Worm (Caenorhabditis elegans) whole organism, L2 larva: Measurements from ENCODE around the gene tps-1.

Experiments used
- C34F6.9 ChIP-seq: fragments of 150-350 bp; optimal IDR thresholded peaks from 2 replicates; lab custom pipeline; 2014; ENCODE audit warnings: missing biosample characterization, missing genetic modification characterization
- F13H6.1 ChIP-seq: sonication (generic microtip); optimal IDR thresholded peaks from 2 replicates; lab custom pipeline; 2016; ENCODE audit warnings: missing genetic modification characterization, missing compliant biosample characterization
- ZK546.5 ChIP-seq: sonication (generic microtip); optimal IDR thresholded peaks from 2 replicates; lab custom pipeline; 2017; ENCODE audit warnings: missing biosample characterization, missing genetic modification characterization
- ama-1 ChIP-seq: fragments of 150-350 bp; optimal IDR thresholded peaks from 2 replicates; lab custom pipeline; 2018; ENCODE audit warnings: inconsistent platforms
- blmp-1 ChIP-seq: sonication (generic microtip); optimal IDR thresholded peaks from 2 replicates; lab custom pipeline; 2017; ENCODE audit warnings: missing genetic modification characterization, mild to moderate bottlenecking, missing compliant biosample characterization, antibody characterized with exemption, moderate library complexity; ENCODE audit not compliant: insufficient read depth
- ceh-16 ChIP-seq: fragments of 150-350 bp; optimal IDR thresholded peaks from 2 replicates; lab custom pipeline; 2014; ENCODE audit warnings: missing biosample characterization, missing genetic modification characterization
- crh-2 ChIP-seq: sonication (generic microtip); optimal IDR thresholded peaks from 2 replicates; lab custom pipeline; 2017; ENCODE audit warnings: missing biosample characterization, missing genetic modification characterization
- dmd-4 ChIP-seq: sonication (generic microtip); optimal IDR thresholded peaks from 2 replicates; lab custom pipeline; 2017; ENCODE audit warnings: missing biosample characterization, missing genetic modification characterization
- egl-27 ChIP-seq: sonication (generic microtip); optimal IDR thresholded peaks from 3 replicates; lab custom pipeline; 2017; ENCODE audit warnings: missing biosample characterization, missing genetic modification reagents, missing genetic modification characterization
- elt-1 ChIP-seq: fragments of 150-350 bp; optimal IDR thresholded peaks from 2 replicates; lab custom pipeline; 2014; ENCODE audit warnings: missing biosample characterization, missing genetic modification characterization
- fos-1 ChIP-seq: fragments of 150-350 bp; optimal IDR thresholded peaks from 2 replicates; lab custom pipeline; 2014; ENCODE audit warnings: missing biosample characterization, missing genetic modification characterization
- gmeb-1 ChIP-seq: fragments of 150-350 bp; optimal IDR thresholded peaks from 2 replicates; lab custom pipeline; 2014; ENCODE audit warnings: missing biosample characterization, missing genetic modification characterization
- lin-11 ChIP-seq: fragments of 150-350 bp; sonication (generic microtip); optimal IDR thresholded peaks from 2 replicates; lab custom pipeline; 2014; ENCODE audit warnings: missing biosample characterization, missing genetic modification characterization, inconsistent platforms, mixed read lengths
- lin-13 ChIP-seq: fragments of 150-350 bp; optimal IDR thresholded peaks from 2 replicates; lab custom pipeline; 2014; ENCODE audit warnings: missing biosample characterization, missing genetic modification reagents, missing genetic modification characterization
- lin-39 ChIP-seq: fragments of 150-350 bp; optimal IDR thresholded peaks from 2 replicates; lab custom pipeline; 2014; ENCODE audit warnings: missing biosample characterization, missing genetic modification reagents, missing genetic modification characterization
- lsy-2 ChIP-seq, 2 experiments: fragments of 150-350 bp in 1 of 2; sonication (generic microtip) in 1 of 2; optimal IDR thresholded peaks; 2 replicates each; lab custom pipeline; 2014 to 2017; ENCODE audit warnings: missing biosample characterization in 2 of 2, missing genetic modification characterization in 2 of 2
- mbf-1 ChIP-seq: sonication (generic microtip); optimal IDR thresholded peaks from 2 replicates; lab custom pipeline; 2017; ENCODE audit warnings: missing biosample characterization, missing genetic modification characterization
- mdl-1 ChIP-seq, 2 experiments: fragments of 150-350 bp in 1 of 2; sonication (generic microtip) in 1 of 2; optimal IDR thresholded peaks; 2 replicates each; lab custom pipeline; 2017; ENCODE audit warnings: missing biosample characterization in 2 of 2, missing genetic modification characterization in 2 of 2
- nhr-10 ChIP-seq: sonication (generic microtip); optimal IDR thresholded peaks from 2 replicates; lab custom pipeline; 2017; ENCODE audit warnings: missing biosample characterization, missing genetic modification characterization
- nhr-129 ChIP-seq: fragments of 150-350 bp; optimal IDR thresholded peaks from 2 replicates; lab custom pipeline; 2014; ENCODE audit warnings: missing biosample characterization, missing genetic modification characterization
- nhr-21 ChIP-seq: fragments of 150-350 bp; optimal IDR thresholded peaks from 2 replicates; lab custom pipeline; 2014; ENCODE audit warnings: missing biosample characterization, missing genetic modification characterization
- nhr-23 ChIP-seq: fragments of 150-350 bp; optimal IDR thresholded peaks from 2 replicates; lab custom pipeline; 2014; ENCODE audit warnings: missing biosample characterization, missing genetic modification reagents, missing genetic modification characterization
- nhr-237 ChIP-seq: fragments of 150-350 bp; optimal IDR thresholded peaks from 2 replicates; lab custom pipeline; 2014; ENCODE audit warnings: missing biosample characterization, missing genetic modification characterization
- nhr-25 ChIP-seq: fragments of 150-350 bp; sonication (generic microtip); optimal IDR thresholded peaks from 3 replicates; lab custom pipeline; 2014; ENCODE audit warnings: missing biosample characterization, missing genetic modification characterization
- nhr-6 ChIP-seq: fragments of 150-350 bp; optimal IDR thresholded peaks from 2 replicates; lab custom pipeline; 2014; ENCODE audit warnings: missing biosample characterization, missing genetic modification characterization
- peb-1 ChIP-seq: fragments of 150-350 bp; optimal IDR thresholded peaks from 2 replicates; lab custom pipeline; 2014; ENCODE audit warnings: missing biosample characterization, missing genetic modification characterization
- sem-4 ChIP-seq: fragments of 150-350 bp; optimal IDR thresholded peaks from 2 replicates; lab custom pipeline; 2014; ENCODE audit warnings: missing biosample characterization, missing genetic modification reagents, missing genetic modification characterization
- sma-3 ChIP-seq: sonication (generic microtip); optimal IDR thresholded peaks from 2 replicates; lab custom pipeline; 2016; ENCODE audit warnings: missing genetic modification reagents, missing genetic modification characterization, missing compliant biosample characterization
- sma-9 ChIP-seq, 2 experiments: fragments of 150-350 bp in 1 of 2; sonication (generic microtip) in 1 of 2; optimal IDR thresholded peaks; 2 replicates each; lab custom pipeline; 2014 to 2016; ENCODE audit warnings: missing genetic modification characterization in 2 of 2, mild to moderate bottlenecking in 1 of 2, missing biosample characterization in 1 of 2, missing compliant biosample characterization in 1 of 2, missing genetic modification reagents in 1 of 2, moderate library complexity in 1 of 2
- snpc-4 ChIP-seq: fragments of 150-350 bp; optimal IDR thresholded peaks from 2 replicates; lab custom pipeline; 2014; ENCODE audit warnings: missing biosample characterization, missing genetic modification characterization
- unc-55 ChIP-seq: fragments of 150-350 bp; sonication (generic microtip); optimal IDR thresholded peaks from 3 replicates; lab custom pipeline; 2014; ENCODE audit warnings: missing biosample characterization, missing genetic modification reagents, missing genetic modification characterization
- unc-62 ChIP-seq: fragments of 150-350 bp; optimal IDR thresholded peaks from 2 replicates; lab custom pipeline; 2014; ENCODE audit warnings: missing biosample characterization, missing genetic modification reagents, missing genetic modification characterization
- ztf-1 ChIP-seq: fragments of 200-800 bp; sonication (Bioruptor generic); conservative IDR thresholded peaks from 2 replicates; pipeline ENCODE4 v1.3.6; 2022; ENCODE audit warnings: missing genetic modification characterization, missing compliant biosample characterization
- ztf-11 ChIP-seq: sonication (generic microtip); optimal IDR thresholded peaks from 2 replicates; lab custom pipeline; 2017; ENCODE audit warnings: missing biosample characterization, missing genetic modification characterization
- ztf-4 ChIP-seq: fragments of 150-350 bp; optimal IDR thresholded peaks from 2 replicates; lab custom pipeline; 2014; ENCODE audit warnings: missing biosample characterization, missing genetic modification characterization

Gene tps-1

DNA sequence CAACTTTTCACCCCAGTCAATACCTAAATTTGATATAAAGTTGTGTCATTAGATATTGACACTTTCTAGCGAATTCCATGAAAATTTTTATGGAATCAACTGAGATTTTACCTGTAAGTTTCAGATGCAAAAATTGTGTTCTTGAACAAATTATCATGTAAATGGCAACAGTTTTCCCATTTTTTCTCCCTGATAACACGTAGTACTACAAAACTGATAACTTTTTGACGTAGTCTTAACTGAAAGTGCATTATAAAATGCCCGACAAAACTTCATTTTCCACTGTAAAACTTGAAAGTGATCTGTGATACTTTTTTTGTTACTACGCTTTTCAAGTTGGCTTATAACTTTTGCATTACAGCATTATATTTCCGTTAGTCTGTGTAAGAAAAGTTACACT lies 4.3 kb upstream of the tps-1 start:
- TF ChIP-seq fos-1 (peak; percentile 44), egl-27 (tag; lab: Kevin White, UChicago) (no peak)

DNA sequence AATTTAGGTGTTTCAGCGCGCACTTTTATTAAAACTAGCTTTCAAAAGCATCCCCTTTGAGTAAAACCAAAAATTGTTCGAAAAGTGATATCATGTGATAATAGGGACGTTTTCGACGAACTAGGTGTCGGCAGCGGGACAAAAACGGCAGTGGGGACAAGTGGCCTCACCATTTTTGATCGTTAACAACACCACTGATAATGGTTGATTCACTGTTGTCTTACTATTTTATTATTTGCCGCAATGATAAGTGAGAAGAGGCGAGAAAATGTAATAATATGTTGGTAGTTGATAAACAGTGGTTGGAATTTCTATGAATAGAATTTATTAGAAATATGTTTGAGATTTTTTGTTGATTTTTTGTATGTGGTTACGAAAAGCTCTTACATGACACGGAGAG lies 1.6 kb upstream of the tps-1 start:
- TF ChIP-seq sem-4 (tag; lab: Kevin White, UChicago), result no peak
- peak; percentile 70 for TF ChIP-seq sma-9 (GFP tag; optimal IDR thresholded peaks at IDR 0.05; lab: Kevin White, UChicago)
- TF ChIP-seq sma-9 (tag; optimal IDR thresholded peaks at IDR 0.05; lab: Kevin White, UChicago), result no peak
- TF ChIP-seq lin-13 (GFP tag; lab: Kevin White, UChicago), result no peak
- no peak for TF ChIP-seq nhr-10 (tag; lab: Kevin White, UChicago)
- TF ChIP-seq nhr-21 (tag; lab: Kevin White, UChicago), result no peak
- TF ChIP-seq mbf-1 (tag; lab: Kevin White, UChicago), result no peak
- TF ChIP-seq ZK546.5 (tag; lab: Kevin White, UChicago), result no peak
- no peak for TF ChIP-seq elt-1 (tag; lab: Kevin White, UChicago)
- no peak for TF ChIP-seq unc-62 (GFP tag; lab: Kevin White, UChicago)
- no peak for TF ChIP-seq nhr-23 (tag; lab: Kevin White, UChicago)
- TF ChIP-seq unc-55 (GFP tag; lab: Kevin White, UChicago), result no peak
- TF ChIP-seq ztf-1, result no peak
- TF ChIP-seq fos-1, result peak; percentile 78
- no peak for TF ChIP-seq F13H6.1
- no peak for TF ChIP-seq nhr-6
- TF ChIP-seq dmd-4 (tag; lab: Kevin White, UChicago), result no peak
- peak; percentile 13 for TF ChIP-seq nhr-25
- no peak for TF ChIP-seq crh-2 (tag; lab: Kevin White, UChicago)
- TF ChIP-seq peb-1 (tag; lab: Kevin White, UChicago), result no peak
- no peak for TF ChIP-seq nhr-237
- no peak for TF ChIP-seq gmeb-1 (tag; lab: Kevin White, UChicago)
- no peak for TF ChIP-seq ztf-4 (tag; lab: Kevin White, UChicago)
- TF ChIP-seq sma-3, result peak; percentile 61
- TF ChIP-seq snpc-4 (tag; lab: Kevin White, UChicago), result no peak
- TF ChIP-seq mdl-1 (tag; optimal IDR thresholded peaks at IDR 0.05; lab: Kevin White, UChicago), result no peak
- no peak for TF ChIP-seq lin-11 (tag; lab: Kevin White, UChicago)
- no peak for TF ChIP-seq blmp-1 (tag; lab: Kevin White, UChicago)

DNA sequence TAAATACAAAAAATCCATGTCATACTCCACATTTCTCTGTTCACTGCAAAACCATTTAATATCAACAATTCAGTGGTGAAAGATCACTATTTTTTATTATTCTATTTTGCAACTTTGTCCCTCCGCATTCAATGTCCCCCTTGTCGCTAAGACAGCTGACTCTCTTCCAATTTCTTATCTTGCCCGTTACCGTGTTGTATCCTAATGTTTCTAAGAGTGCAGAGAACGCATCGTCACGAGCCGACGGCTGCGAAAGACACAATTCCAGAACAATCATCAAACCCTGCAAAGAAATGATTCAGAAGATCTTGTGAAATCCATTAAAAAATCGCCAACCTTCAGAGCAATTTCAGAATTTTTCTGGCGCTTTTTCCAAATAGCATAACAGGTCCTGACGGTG lies 1.4 kb downstream of the tps-1 start:
- TF ChIP-seq lsy-2 (tag; optimal IDR thresholded peaks at IDR 0.05; lab: Kevin White, UChicago) (peak in 1 of 2 experiments; percentile 35), nhr-10 (tag; lab: Kevin White, UChicago) (no peak), gmeb-1 (tag; lab: Kevin White, UChicago) (peak; percentile 1), ztf-11 (no peak), crh-2 (tag; lab: Kevin White, UChicago) (peak; percentile 26), sma-9 (GFP tag; optimal IDR thresholded peaks at IDR 0.05; lab: Kevin White, UChicago) (peak; percentile 76), sma-9 (tag; optimal IDR thresholded peaks at IDR 0.05; lab: Kevin White, UChicago) (no peak), lin-39 (tag; lab: Kevin White, UChicago) (no peak), fos-1 (peak; percentile 14), F13H6.1 (peak; percentile 38), unc-62 (GFP tag; lab: Kevin White, UChicago) (no peak), ceh-16 (tag; lab: Kevin White, UChicago) (no peak), nhr-129 (peak; percentile 63), ama-1 (lab: Kevin White, UChicago) (no peak), nhr-6 (no peak)
- TF ChIP-seq, all 48 proteins: peak for 7

DNA sequence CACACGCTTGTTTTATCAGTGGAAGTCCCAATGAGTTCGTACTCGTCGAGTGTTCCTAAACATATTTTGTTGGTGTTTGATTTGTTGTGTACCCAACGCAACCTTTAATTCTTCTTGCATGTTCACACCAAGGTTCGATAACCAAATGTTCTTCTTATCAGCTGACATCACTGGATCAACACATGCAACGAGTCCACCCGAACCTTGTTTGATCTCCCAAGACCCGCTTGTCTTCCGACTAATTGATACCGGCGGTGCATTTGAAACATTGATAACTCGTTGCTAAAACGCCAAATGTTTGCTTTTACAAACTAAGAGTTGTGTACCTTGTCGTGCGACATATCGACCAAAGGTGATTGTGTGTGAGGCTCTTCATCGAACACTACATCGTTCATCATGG lies 2.6 kb downstream of the tps-1 start:
- TF ChIP-seq crh-2 (tag; lab: Kevin White, UChicago) (peak; percentile 51), nhr-129 (peak; percentile 29), ama-1 (lab: Kevin White, UChicago) (no peak), nhr-25 (no peak), nhr-10 (tag; lab: Kevin White, UChicago) (no peak), ztf-4 (tag; lab: Kevin White, UChicago) (no peak), F13H6.1 (peak; percentile 61), sma-9 (GFP tag; optimal IDR thresholded peaks at IDR 0.05; lab: Kevin White, UChicago) (peak; percentile 88), sma-9 (tag; optimal IDR thresholded peaks at IDR 0.05; lab: Kevin White, UChicago) (no peak), C34F6.9 (no peak), fos-1 (peak; percentile 52), peb-1 (tag; lab: Kevin White, UChicago) (no peak)
